Worm (Caenorhabditis elegans): Measurements from ENCODE around the gene suex-2.

The suex-2 gene

DNA sequence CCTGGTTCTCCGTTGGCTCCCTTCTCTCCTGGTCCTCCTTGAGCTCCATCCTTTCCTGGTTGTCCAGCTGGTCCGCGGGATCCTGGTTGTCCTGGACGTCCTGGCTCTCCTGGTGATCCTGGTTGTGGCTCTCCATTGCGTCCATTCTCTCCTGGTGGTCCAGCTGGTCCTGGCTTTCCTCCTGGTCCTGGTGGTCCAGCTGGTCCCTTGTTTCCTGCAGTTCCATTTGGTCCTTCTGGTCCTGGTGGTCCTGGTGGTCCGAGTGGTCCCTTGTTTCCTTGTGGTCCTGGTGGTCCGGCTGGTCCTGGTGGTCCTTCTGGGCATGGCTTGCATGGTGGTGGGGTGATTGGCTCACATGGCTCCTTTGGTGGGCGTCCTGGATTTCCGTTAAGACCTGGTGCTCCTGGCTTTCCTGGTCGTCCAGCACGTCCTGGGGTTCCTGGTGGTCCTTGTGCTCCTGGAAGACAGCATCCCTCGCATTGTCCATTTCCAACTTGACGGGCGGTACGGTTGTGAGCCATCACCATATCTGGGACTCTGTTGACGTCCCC is 11.0 kb downstream of the suex-2 start (continued):
- TF ChIP-seq nhr-27 (tag; optimal IDR thresholded peaks at IDR 0.05) = peak; percentile 64
- TF ChIP-seq ztf-26 (tag; optimal IDR thresholded peaks at IDR 0.05) = peak; percentile 5
- TF ChIP-seq F22D6.2 (tag; optimal IDR thresholded peaks at IDR 0.05) = no peak
- peak; percentile 26; the same call in 1 of the 2 replicates for TF ChIP-seq mcd-1 (GFP tag; IDR thresholded peaks at IDR 0.05)
- no peak for TF ChIP-seq Y53G8AR.9 (GFP tag; conservative IDR thresholded peaks at IDR 0.05)
- TF ChIP-seq fkh-3 (tag; optimal IDR thresholded peaks at IDR 0.05) = no peak
- 0 out of 2 replicates have a peak, but pooled peaks have one; percentile 30 for TF ChIP-seq lin-26 (GFP tag; IDR thresholded peaks at IDR 0.05)
- TF ChIP-seq rec-8 (tag; optimal IDR thresholded peaks at IDR 0.05) = no peak
- TF ChIP-seq ceh-27 (GFP tag; optimal IDR thresholded peaks at IDR 0.05) = no peak
- peak; percentile 0 for TF ChIP-seq hrde-1 (tag; optimal IDR thresholded peaks at IDR 0.05; ENCODE audit: borderline replicate concordance)
- TF ChIP-seq zfh-2 (GFP tag; conservative IDR thresholded peaks at IDR 0.05) = peak; percentile 85; the same call in 1 of the 2 replicates
- no peak for TF ChIP-seq lir-1 (GFP tag; conservative IDR thresholded peaks at IDR 0.05)

DNA sequence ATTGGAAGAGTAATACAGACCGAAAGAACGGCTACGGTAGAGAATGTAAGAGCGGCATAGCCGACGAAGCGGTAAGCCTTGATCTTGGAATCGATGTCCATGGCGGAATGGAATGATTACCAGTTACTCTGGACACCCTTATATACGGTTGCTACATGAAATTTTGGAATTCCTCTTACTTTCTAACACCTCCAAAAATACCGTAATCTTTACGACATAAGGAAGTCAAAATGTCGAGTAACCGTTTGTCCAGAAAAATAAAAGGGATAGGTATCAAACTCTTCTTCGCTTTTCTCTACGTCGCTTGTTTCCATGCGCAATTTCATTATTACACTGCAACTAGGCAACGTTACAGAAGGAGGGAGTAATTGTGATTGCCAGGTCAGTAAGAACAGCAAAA is 11.6 kb downstream of the suex-2 start, which contains the start of gene col-119:
Gene col-119, minus strand, starts transcription at position 101 of the 400 bp plus-strand sequence.
- TF ChIP-seq lin-40 (tag; optimal IDR thresholded peaks at IDR 0.05) = peak; percentile 34
- TF ChIP-seq ccch-3 (GFP tag; optimal IDR thresholded peaks at IDR 0.05) = no peak
- peak; percentile 0 for TF ChIP-seq nhr-80 (tag; optimal IDR thresholded peaks at IDR 0.05)
- no peak for TF ChIP-seq dpl-1 (GFP tag; optimal IDR thresholded peaks at IDR 0.05)
- TF ChIP-seq lag-1 (GFP tag; IDR thresholded peaks at IDR 0.05) = no peak
- TF ChIP-seq ztf-6 (GFP tag; IDR thresholded peaks at IDR 0.05) = no peak

DNA sequence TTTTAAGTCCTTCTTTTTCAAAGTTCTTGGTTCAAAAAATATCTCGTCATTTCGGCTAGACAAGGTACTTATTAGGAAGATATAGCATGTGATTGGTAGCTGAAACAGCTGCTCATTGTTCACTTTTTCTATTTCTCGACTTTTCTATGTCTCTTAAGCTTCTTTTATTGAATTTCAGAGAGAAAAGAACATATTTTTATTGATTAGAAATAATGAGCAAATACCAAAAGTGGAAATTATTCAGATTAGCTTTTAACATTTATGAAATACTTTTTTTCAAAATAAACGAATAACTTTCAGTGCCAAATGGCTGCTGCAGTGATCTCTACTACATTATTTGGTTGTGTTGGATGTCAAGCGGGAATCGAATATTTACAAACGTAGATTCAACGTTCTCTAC is 16.5 kb downstream of the suex-2 start, which contains the start of gene nstp-1:
Gene nstp-1, plus strand, starts transcription at position 301 of the 400 bp plus-strand sequence.
- TF ChIP-seq gei-17 (GFP tag; optimal IDR thresholded peaks at IDR 0.05) (no peak), nhr-80 (tag; optimal IDR thresholded peaks at IDR 0.05) (no peak), aptf-3 (GFP tag; IDR thresholded peaks at IDR 0.05) (no peak), tbx-9 (tag; optimal IDR thresholded peaks at IDR 0.05; ENCODE audit: borderline replicate concordance) (no peak), ccch-3 (GFP tag; optimal IDR thresholded peaks at IDR 0.05) (no peak), hmg-1.2 (GFP tag; IDR thresholded peaks at IDR 0.05) (no peak), atf-7 (tag; optimal IDR thresholded peaks at IDR 0.05) (no peak), rpc-1 (optimal IDR thresholded peaks at IDR 0.05) (no peak), rpc-1 (tag; optimal IDR thresholded peaks at IDR 0.05) (no peak), F55B11.4 (tag; optimal IDR thresholded peaks at IDR 0.05; ENCODE audit: borderline replicate concordance, insufficient read depth) (no peak), nhr-90 (tag; optimal IDR thresholded peaks at IDR 0.05) (no peak), attf-5 (GFP tag; optimal IDR thresholded peaks at IDR 0.05) (no peak), rec-8 (tag; optimal IDR thresholded peaks at IDR 0.05) (no peak), B0019.2 (GFP tag; conservative IDR thresholded peaks at IDR 0.05) (no peak), snpc-1.1 (tag; optimal IDR thresholded peaks at IDR 0.05; ENCODE audit: insufficient read depth) (no peak), nhr-179 (tag; optimal IDR thresholded peaks at IDR 0.05) (no peak)

ce11 chrIV:8986761-8987316 is 18.7 kb downstream of the suex-2 start, which contains the start of gene bre-1:
bre-1 (plus strand) TSS chrIV:8987266.
- no peak for TF ChIP-seq mcd-1 (GFP tag; IDR thresholded peaks at IDR 0.05)
- peak; percentile 82 for TF ChIP-seq hmg-1.2 (GFP tag; IDR thresholded peaks at IDR 0.05)
- no peak for TF ChIP-seq madf-3 (GFP tag; IDR thresholded peaks at IDR 0.05)
- TF ChIP-seq nhr-80 (tag; optimal IDR thresholded peaks at IDR 0.05) = peak; percentile 31
